Worm (Caenorhabditis elegans) whole organism, L2 larva: ENCODE data around the gene elt-4.
A peak's percentile ranks its signal among the peaks of the same experiment; 100 is the strongest.

ENCODE experiments used
- C34F6.9 ChIP-seq: fragments of 150-350 bp; optimal IDR thresholded peaks from 2 replicates; lab custom pipeline; 2014; ENCODE audit warnings: missing biosample characterization, missing genetic modification characterization
- F13H6.1 ChIP-seq: sonication (generic microtip); optimal IDR thresholded peaks from 2 replicates; lab custom pipeline; 2016; ENCODE audit warnings: missing genetic modification characterization, missing compliant biosample characterization
- R02D3.7 ChIP-seq: fragments of 150-350 bp; optimal IDR thresholded peaks from 2 replicates; lab custom pipeline; 2014; ENCODE audit warnings: missing biosample characterization, missing genetic modification characterization
- Y55F3AM.14 ChIP-seq: fragments of 200-800 bp; sonication (Bioruptor generic); optimal IDR thresholded peaks from 2 replicates; lab custom pipeline; 2018; ENCODE audit warnings: mild to moderate bottlenecking, missing genetic modification characterization, missing compliant biosample characterization
- ZK546.5 ChIP-seq: sonication (generic microtip); optimal IDR thresholded peaks from 2 replicates; lab custom pipeline; 2017; ENCODE audit warnings: missing biosample characterization, missing genetic modification characterization
- alr-1 ChIP-seq: fragments of 150-350 bp; optimal IDR thresholded peaks from 2 replicates; lab custom pipeline; 2014; ENCODE audit warnings: missing biosample characterization, missing genetic modification characterization
- aly-2 ChIP-seq: fragments of 150-350 bp; optimal IDR thresholded peaks from 2 replicates; lab custom pipeline; 2014; ENCODE audit warnings: missing biosample characterization, missing genetic modification characterization
- ama-1 ChIP-seq: fragments of 150-350 bp; optimal IDR thresholded peaks from 2 replicates; lab custom pipeline; 2018; ENCODE audit warnings: inconsistent platforms
- blmp-1 ChIP-seq: sonication (generic microtip); optimal IDR thresholded peaks from 2 replicates; lab custom pipeline; 2017; ENCODE audit warnings: missing genetic modification characterization, mild to moderate bottlenecking, missing compliant biosample characterization, antibody characterized with exemption, moderate library complexity; ENCODE audit not compliant: insufficient read depth
- ceh-16 ChIP-seq: fragments of 150-350 bp; optimal IDR thresholded peaks from 2 replicates; lab custom pipeline; 2014; ENCODE audit warnings: missing biosample characterization, missing genetic modification characterization
- ceh-82 ChIP-seq: fragments of 150-350 bp; optimal IDR thresholded peaks from 2 replicates; lab custom pipeline; 2014; ENCODE audit warnings: missing biosample characterization, missing genetic modification characterization
- crh-2 ChIP-seq: sonication (generic microtip); optimal IDR thresholded peaks from 2 replicates; lab custom pipeline; 2017; ENCODE audit warnings: missing biosample characterization, missing genetic modification characterization
- dmd-4 ChIP-seq: sonication (generic microtip); optimal IDR thresholded peaks from 2 replicates; lab custom pipeline; 2017; ENCODE audit warnings: missing biosample characterization, missing genetic modification characterization
- egl-27 ChIP-seq: sonication (generic microtip); optimal IDR thresholded peaks from 3 replicates; lab custom pipeline; 2017; ENCODE audit warnings: missing biosample characterization, missing genetic modification reagents, missing genetic modification characterization
- elt-1 ChIP-seq: fragments of 150-350 bp; optimal IDR thresholded peaks from 2 replicates; lab custom pipeline; 2014; ENCODE audit warnings: missing biosample characterization, missing genetic modification characterization
- elt-3 ChIP-seq: sonication (generic microtip); optimal IDR thresholded peaks from 2 replicates; lab custom pipeline; 2017; ENCODE audit warnings: missing biosample characterization, missing genetic modification characterization
- fos-1 ChIP-seq: fragments of 150-350 bp; optimal IDR thresholded peaks from 2 replicates; lab custom pipeline; 2014; ENCODE audit warnings: missing biosample characterization, missing genetic modification characterization
- gmeb-1 ChIP-seq: fragments of 150-350 bp; optimal IDR thresholded peaks from 2 replicates; lab custom pipeline; 2014; ENCODE audit warnings: missing biosample characterization, missing genetic modification characterization
- lin-11 ChIP-seq: fragments of 150-350 bp; sonication (generic microtip); optimal IDR thresholded peaks from 2 replicates; lab custom pipeline; 2014; ENCODE audit warnings: missing biosample characterization, missing genetic modification characterization, inconsistent platforms, mixed read lengths
- lin-13 ChIP-seq: fragments of 150-350 bp; optimal IDR thresholded peaks from 2 replicates; lab custom pipeline; 2014; ENCODE audit warnings: missing biosample characterization, missing genetic modification reagents, missing genetic modification characterization
- lin-39 ChIP-seq: fragments of 150-350 bp; optimal IDR thresholded peaks from 2 replicates; lab custom pipeline; 2014; ENCODE audit warnings: missing biosample characterization, missing genetic modification reagents, missing genetic modification characterization
- lsy-2 ChIP-seq, 2 experiments: fragments of 150-350 bp in 1 of 2; sonication (generic microtip) in 1 of 2; optimal IDR thresholded peaks; 2 replicates each; lab custom pipeline; 2014 to 2017; ENCODE audit warnings: missing biosample characterization in 2 of 2, missing genetic modification characterization in 2 of 2
- mab-5 ChIP-seq: fragments of 150-350 bp; optimal IDR thresholded peaks from 2 replicates; lab custom pipeline; 2014; ENCODE audit warnings: missing biosample characterization, missing genetic modification characterization
- mbf-1 ChIP-seq: sonication (generic microtip); optimal IDR thresholded peaks from 2 replicates; lab custom pipeline; 2017; ENCODE audit warnings: missing biosample characterization, missing genetic modification characterization
- mdl-1 ChIP-seq, 2 experiments: fragments of 150-350 bp in 1 of 2; sonication (generic microtip) in 1 of 2; optimal IDR thresholded peaks; 2 replicates each; lab custom pipeline; 2017; ENCODE audit warnings: missing biosample characterization in 2 of 2, missing genetic modification characterization in 2 of 2
- nhr-10 ChIP-seq: sonication (generic microtip); optimal IDR thresholded peaks from 2 replicates; lab custom pipeline; 2017; ENCODE audit warnings: missing biosample characterization, missing genetic modification characterization
- nhr-11 ChIP-seq: fragments of 150-350 bp; optimal IDR thresholded peaks from 2 replicates; lab custom pipeline; 2014; ENCODE audit warnings: missing biosample characterization, missing genetic modification characterization
- nhr-12 ChIP-seq: fragments of 150-350 bp; optimal IDR thresholded peaks from 2 replicates; lab custom pipeline; 2014; ENCODE audit warnings: missing biosample characterization, missing genetic modification characterization
- nhr-129 ChIP-seq: fragments of 150-350 bp; optimal IDR thresholded peaks from 2 replicates; lab custom pipeline; 2014; ENCODE audit warnings: missing biosample characterization, missing genetic modification characterization
- nhr-21 ChIP-seq: fragments of 150-350 bp; optimal IDR thresholded peaks from 2 replicates; lab custom pipeline; 2014; ENCODE audit warnings: missing biosample characterization, missing genetic modification characterization
- nhr-23 ChIP-seq: fragments of 150-350 bp; optimal IDR thresholded peaks from 2 replicates; lab custom pipeline; 2014; ENCODE audit warnings: missing biosample characterization, missing genetic modification reagents, missing genetic modification characterization
- nhr-237 ChIP-seq: fragments of 150-350 bp; optimal IDR thresholded peaks from 2 replicates; lab custom pipeline; 2014; ENCODE audit warnings: missing biosample characterization, missing genetic modification characterization
- nhr-25 ChIP-seq: fragments of 150-350 bp; sonication (generic microtip); optimal IDR thresholded peaks from 3 replicates; lab custom pipeline; 2014; ENCODE audit warnings: missing biosample characterization, missing genetic modification characterization
- nhr-6 ChIP-seq: fragments of 150-350 bp; optimal IDR thresholded peaks from 2 replicates; lab custom pipeline; 2014; ENCODE audit warnings: missing biosample characterization, missing genetic modification characterization
- nhr-77 ChIP-seq: fragments of 150-350 bp; optimal IDR thresholded peaks from 2 replicates; lab custom pipeline; 2014; ENCODE audit warnings: missing biosample characterization, missing genetic modification characterization
- peb-1 ChIP-seq: fragments of 150-350 bp; optimal IDR thresholded peaks from 2 replicates; lab custom pipeline; 2014; ENCODE audit warnings: missing biosample characterization, missing genetic modification characterization
- sem-4 ChIP-seq: fragments of 150-350 bp; optimal IDR thresholded peaks from 2 replicates; lab custom pipeline; 2014; ENCODE audit warnings: missing biosample characterization, missing genetic modification reagents, missing genetic modification characterization
- skn-1 ChIP-seq: sonication (generic microtip); optimal IDR thresholded peaks from 2 replicates; lab custom pipeline; 2017; ENCODE audit warnings: missing biosample characterization, missing genetic modification characterization
- sma-3 ChIP-seq: sonication (generic microtip); optimal IDR thresholded peaks from 2 replicates; lab custom pipeline; 2016; ENCODE audit warnings: missing genetic modification reagents, missing genetic modification characterization, missing compliant biosample characterization
- sma-9 ChIP-seq, 2 experiments: fragments of 150-350 bp in 1 of 2; sonication (generic microtip) in 1 of 2; optimal IDR thresholded peaks; 2 replicates each; lab custom pipeline; 2014 to 2016; ENCODE audit warnings: missing genetic modification characterization in 2 of 2, mild to moderate bottlenecking in 1 of 2, missing biosample characterization in 1 of 2, missing compliant biosample characterization in 1 of 2, missing genetic modification reagents in 1 of 2, moderate library complexity in 1 of 2
- snpc-4 ChIP-seq: fragments of 150-350 bp; optimal IDR thresholded peaks from 2 replicates; lab custom pipeline; 2014; ENCODE audit warnings: missing biosample characterization, missing genetic modification characterization
- unc-39 ChIP-seq: fragments of 150-350 bp; optimal IDR thresholded peaks from 2 replicates; lab custom pipeline; 2014; ENCODE audit warnings: missing biosample characterization, missing genetic modification characterization
- unc-55 ChIP-seq: fragments of 150-350 bp; sonication (generic microtip); optimal IDR thresholded peaks from 3 replicates; lab custom pipeline; 2014; ENCODE audit warnings: missing biosample characterization, missing genetic modification reagents, missing genetic modification characterization
- unc-62 ChIP-seq: fragments of 150-350 bp; optimal IDR thresholded peaks from 2 replicates; lab custom pipeline; 2014; ENCODE audit warnings: missing biosample characterization, missing genetic modification reagents, missing genetic modification characterization
- zag-1 ChIP-seq: fragments of 150-350 bp; optimal IDR thresholded peaks from 2 replicates; lab custom pipeline; 2014; ENCODE audit warnings: missing biosample characterization, missing genetic modification characterization
- ztf-1 ChIP-seq: fragments of 200-800 bp; sonication (Bioruptor generic); conservative IDR thresholded peaks from 2 replicates; pipeline ENCODE4 v1.3.6; 2022; ENCODE audit warnings: missing genetic modification characterization, missing compliant biosample characterization
- ztf-11 ChIP-seq: sonication (generic microtip); optimal IDR thresholded peaks from 2 replicates; lab custom pipeline; 2017; ENCODE audit warnings: missing biosample characterization, missing genetic modification characterization
- ztf-4 ChIP-seq: fragments of 150-350 bp; optimal IDR thresholded peaks from 2 replicates; lab custom pipeline; 2014; ENCODE audit warnings: missing biosample characterization, missing genetic modification characterization

The elt-4 gene

ce11 chrX:10521313-10521712, 46.0 kb downstream of the elt-4 start, which contains the start of gene F14F3.4:
TSS of gene F14F3.4 (minus strand) at chrX:10521413.
- TF ChIP-seq sma-3 (GFP tag; lab: Kevin White, UChicago): no peak
- no peak for TF ChIP-seq lsy-2 (tag; optimal IDR thresholded peaks at IDR 0.05; lab: Kevin White, UChicago)
- TF ChIP-seq nhr-11 (tag; lab: Kevin White, UChicago): no peak
- TF ChIP-seq alr-1 (tag; lab: Kevin White, UChicago): no peak
- no peak for TF ChIP-seq nhr-21 (tag; lab: Kevin White, UChicago)
- no peak for TF ChIP-seq unc-62 (GFP tag; lab: Kevin White, UChicago)
- TF ChIP-seq ztf-1 (GFP tag; lab: Robert Waterston, UW): no peak
- TF ChIP-seq sma-9 (GFP tag; optimal IDR thresholded peaks at IDR 0.05; lab: Kevin White, UChicago): no peak
- no peak for TF ChIP-seq sma-9 (tag; optimal IDR thresholded peaks at IDR 0.05; lab: Kevin White, UChicago)
- TF ChIP-seq crh-2 (tag; lab: Kevin White, UChicago): no peak
- TF ChIP-seq dmd-4 (tag; lab: Kevin White, UChicago): no peak
- no peak for TF ChIP-seq nhr-12 (tag; lab: Kevin White, UChicago)

ce11 chrX:10524483-10524948, 49.2 kb downstream of the elt-4 start, which contains the start of the genes mboa-7 and git-1:
TSS of gene mboa-7 (minus strand) at chrX:10524565.
TSS of gene git-1 (plus strand) at chrX:10524898.
- no peak for TF ChIP-seq nhr-10 (tag; lab: Kevin White, UChicago)
- no peak for TF ChIP-seq snpc-4 (tag; lab: Kevin White, UChicago)
- TF ChIP-seq ztf-4: no peak
- no peak for TF ChIP-seq elt-1 (tag; lab: Kevin White, UChicago)
- no peak for TF ChIP-seq unc-62 (GFP tag; lab: Kevin White, UChicago)
- no peak for TF ChIP-seq skn-1 (tag; lab: Kevin White, UChicago)
- no peak for TF ChIP-seq lin-39 (tag; lab: Kevin White, UChicago)
- TF ChIP-seq zag-1: no peak
- no peak for TF ChIP-seq R02D3.7 (tag; lab: Kevin White, UChicago)
- no peak for TF ChIP-seq ama-1
- TF ChIP-seq ztf-11 (tag; lab: Kevin White, UChicago): no peak
- peak; percentile 29 for TF ChIP-seq ceh-16
- no peak for TF ChIP-seq nhr-25 (tag; lab: Kevin White, UChicago)
- no peak for TF ChIP-seq ceh-82
- TF ChIP-seq mbf-1 (tag; lab: Kevin White, UChicago): no peak
- TF ChIP-seq sem-4 (tag; lab: Kevin White, UChicago): peak; percentile 43
- no peak for TF ChIP-seq nhr-6 (tag; lab: Kevin White, UChicago)
- no peak for TF ChIP-seq dmd-4 (tag; lab: Kevin White, UChicago)
- TF ChIP-seq nhr-21 (tag; lab: Kevin White, UChicago): peak; percentile 40
- peak; percentile 47 for TF ChIP-seq lin-13 (GFP tag; lab: Kevin White, UChicago)
- TF ChIP-seq ZK546.5 (tag; lab: Kevin White, UChicago): no peak
- TF ChIP-seq mdl-1 (tag; optimal IDR thresholded peaks at IDR 0.05; lab: Kevin White, UChicago): peak in 1 of 2 experiments; percentile 15
- no peak for TF ChIP-seq blmp-1 (tag; lab: Kevin White, UChicago)
- peak; percentile 59 for TF ChIP-seq crh-2 (tag; lab: Kevin White, UChicago)
- TF ChIP-seq aly-2: no peak
- TF ChIP-seq lsy-2 (tag; optimal IDR thresholded peaks at IDR 0.05; lab: Kevin White, UChicago): peak in 1 of 2 experiments; percentile 66
- no peak for TF ChIP-seq elt-3 (tag; lab: Kevin White, UChicago)
- peak; percentile 73 for TF ChIP-seq sma-3 (GFP tag; lab: Kevin White, UChicago)
- peak; percentile 6 for TF ChIP-seq egl-27 (tag; lab: Kevin White, UChicago)
- TF ChIP-seq unc-39: no peak
- TF ChIP-seq nhr-237: no peak
- TF ChIP-seq ztf-1 (GFP tag; lab: Robert Waterston, UW): no peak
- peak; percentile 68 for TF ChIP-seq nhr-129 (tag; lab: Kevin White, UChicago)
- TF ChIP-seq alr-1 (tag; lab: Kevin White, UChicago): no peak
- no peak for TF ChIP-seq nhr-12 (tag; lab: Kevin White, UChicago)
- no peak for TF ChIP-seq nhr-11 (tag; lab: Kevin White, UChicago)
- TF ChIP-seq gmeb-1: peak; percentile 57
- peak; percentile 77 for TF ChIP-seq sma-9 (GFP tag; optimal IDR thresholded peaks at IDR 0.05; lab: Kevin White, UChicago)
- TF ChIP-seq sma-9 (tag; optimal IDR thresholded peaks at IDR 0.05; lab: Kevin White, UChicago): no peak
- TF ChIP-seq peb-1: no peak
- peak; percentile 42 for TF ChIP-seq C34F6.9 (tag; lab: Kevin White, UChicago)
- no peak for TF ChIP-seq nhr-77 (tag; lab: Kevin White, UChicago)
- TF ChIP-seq mab-5 (tag; lab: Kevin White, UChicago): peak; percentile 26
- TF ChIP-seq unc-55 (GFP tag; lab: Kevin White, UChicago): peak; percentile 68
- TF ChIP-seq lin-11 (tag; lab: Kevin White, UChicago): peak; percentile 40
- TF ChIP-seq nhr-23 (tag; lab: Kevin White, UChicago): no peak
- no peak for TF ChIP-seq Y55F3AM.14 (GFP tag; lab: Kevin White, UChicago)
- TF ChIP-seq F13H6.1 (tag; lab: Kevin White, UChicago): peak; percentile 56
- TF ChIP-seq fos-1 (tag; lab: Kevin White, UChicago): peak; percentile 53
